Fruit fly (Drosophila melanogaster): ENCODE results near the gene ATPsynB.

Gene ATPsynB

DNA sequence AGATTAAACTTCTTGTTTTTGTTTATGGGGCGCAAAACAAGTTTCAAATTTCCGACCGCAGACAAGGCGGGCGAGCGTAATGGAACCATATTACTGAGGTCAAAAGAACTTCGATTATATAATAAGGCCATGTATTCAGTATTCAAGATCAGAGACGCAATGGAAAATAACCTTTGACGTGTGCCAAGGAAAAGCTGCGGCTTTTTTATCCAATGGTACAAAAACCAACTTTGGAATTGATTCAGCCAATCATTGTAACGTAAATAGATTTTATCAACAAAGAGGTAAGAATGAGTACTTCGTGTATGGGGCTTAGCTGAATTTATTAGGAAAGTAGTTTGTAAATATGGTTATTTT is 32.3 kb upstream of the ATPsynB start:
- no peak for TF ChIP-seq Mio (GFP tag; optimal IDR thresholded peaks at IDR 0.05)
- TF ChIP-seq h (GFP tag; optimal IDR thresholded peaks at IDR 0.05) = no peak
- no peak for TF ChIP-seq Hr78 (GFP tag; optimal IDR thresholded peaks at IDR 0.05)
- TF ChIP-seq br (GFP tag; optimal IDR thresholded peaks at IDR 0.05) = no peak
- no peak for TF ChIP-seq sv (GFP tag; optimal IDR thresholded peaks at IDR 0.05)
- TF ChIP-seq psq (GFP tag; optimal IDR thresholded peaks at IDR 0.05) = no peak
- no peak for TF ChIP-seq dmrt93B (GFP tag; optimal IDR thresholded peaks at IDR 0.05)
- TF ChIP-seq CrebA (GFP tag; optimal IDR thresholded peaks at IDR 0.05; ENCODE audit: borderline replicate concordance) = no peak
- no peak for TF ChIP-seq Hr83 (GFP tag; optimal IDR thresholded peaks at IDR 0.05; ENCODE audit: poor library complexity, severe bottlenecking)
- TF ChIP-seq Dif (GFP tag; optimal IDR thresholded peaks at IDR 0.05; ENCODE audit: partially characterized antibody) = no peak
- TF ChIP-seq Vsx2 (GFP tag; optimal IDR thresholded peaks at IDR 0.05; ENCODE audit: partially characterized antibody) = no peak
- no peak for TF ChIP-seq CG9705 (GFP tag; optimal IDR thresholded peaks at IDR 0.05)
- no peak for TF ChIP-seq Myc (optimal IDR thresholded peaks at IDR 0.05)
- no peak for TF ChIP-seq usp (GFP tag; optimal IDR thresholded peaks at IDR 0.05)
- TF ChIP-seq dl (GFP tag; optimal IDR thresholded peaks at IDR 0.05; ENCODE audit: insufficient read depth in 1 of 2, partially characterized antibody in 2 of 2) = no peak
- no peak for TF ChIP-seq foxo (GFP tag; optimal IDR thresholded peaks at IDR 0.05)
- TF ChIP-seq Rel (GFP tag; optimal IDR thresholded peaks at IDR 0.05) = no peak
- no peak for TF ChIP-seq Rel (tag; optimal IDR thresholded peaks at IDR 0.05)

DNA sequence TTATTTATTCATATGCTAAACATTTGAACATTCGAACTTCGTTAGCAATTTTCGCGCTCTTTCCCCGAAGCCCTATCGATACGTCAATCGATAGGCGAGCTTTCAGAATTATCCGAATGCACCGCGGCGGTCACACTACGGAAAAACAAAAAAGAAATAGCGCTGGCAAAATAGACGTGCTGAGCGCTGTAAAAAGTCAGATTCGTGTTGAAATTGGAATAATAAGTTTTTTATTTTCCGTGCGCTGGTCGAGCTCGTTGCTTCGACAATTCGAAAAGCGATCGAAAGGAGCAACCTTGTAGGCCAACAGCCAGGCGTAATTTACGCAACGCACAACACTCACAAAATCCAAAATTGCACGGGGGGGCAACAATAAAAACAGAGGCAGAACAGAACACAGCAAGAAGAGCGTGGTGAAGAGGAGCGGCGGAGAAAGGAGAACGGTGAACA is 31.6 kb upstream of the ATPsynB start, which contains the start of gene Ubc4:
Gene Ubc4, plus strand, starts transcription at position 144 of the 450 bp plus-strand sequence.
- TF ChIP-seq Rel (GFP tag; optimal IDR thresholded peaks at IDR 0.05) = no peak
- peak; percentile 33 for TF ChIP-seq Rel (tag; optimal IDR thresholded peaks at IDR 0.05)
- peak; percentile 30 for TF ChIP-seq fru (GFP tag; optimal IDR thresholded peaks at IDR 0.05)
- TF ChIP-seq Dfd (GFP tag; optimal IDR thresholded peaks at IDR 0.05) = no peak
- peak; percentile 14 for TF ChIP-seq OdsH (GFP tag; optimal IDR thresholded peaks at IDR 0.05)
- TF ChIP-seq foxo (GFP tag; optimal IDR thresholded peaks at IDR 0.05) = no peak
- TF ChIP-seq dmrt93B (GFP tag; optimal IDR thresholded peaks at IDR 0.05) = no peak
- peak; percentile 22 for TF ChIP-seq br (GFP tag; optimal IDR thresholded peaks at IDR 0.05)
- no peak for TF ChIP-seq dl (GFP tag; optimal IDR thresholded peaks at IDR 0.05; ENCODE audit: insufficient read depth in 1 of 2, partially characterized antibody in 2 of 2)
- no peak for TF ChIP-seq Hr78 (GFP tag; optimal IDR thresholded peaks at IDR 0.05)
- TF ChIP-seq Mio (GFP tag; optimal IDR thresholded peaks at IDR 0.05) = no peak
- TF ChIP-seq ey (GFP tag; optimal IDR thresholded peaks at IDR 0.05) = peak; percentile 13
- TF ChIP-seq N (GFP tag; optimal IDR thresholded peaks at IDR 0.05) = no peak
- TF ChIP-seq CG32264 (GFP tag; optimal IDR thresholded peaks at IDR 0.05) = no peak
- TF ChIP-seq tai (GFP tag; optimal IDR thresholded peaks at IDR 0.05) = no peak
- no peak for TF ChIP-seq sage (GFP tag; optimal IDR thresholded peaks at IDR 0.05)
- no peak for TF ChIP-seq Jra (GFP tag; optimal IDR thresholded peaks at IDR 0.05)
- peak; percentile 45 for TF ChIP-seq Sp1 (GFP tag; optimal IDR thresholded peaks at IDR 0.05)
- no peak for TF ChIP-seq CrebA (GFP tag; optimal IDR thresholded peaks at IDR 0.05; ENCODE audit: borderline replicate concordance)
- no peak for TF ChIP-seq brk (GFP tag; optimal IDR thresholded peaks at IDR 0.05)
- TF ChIP-seq usp (GFP tag; optimal IDR thresholded peaks at IDR 0.05) = no peak
- TF ChIP-seq Dif (GFP tag; optimal IDR thresholded peaks at IDR 0.05; ENCODE audit: partially characterized antibody) = no peak
- TF ChIP-seq Myc (optimal IDR thresholded peaks at IDR 0.05) = no peak
- TF ChIP-seq Abd-B (GFP tag; optimal IDR thresholded peaks at IDR 0.05) = no peak
- no peak for TF ChIP-seq CG9705 (GFP tag; optimal IDR thresholded peaks at IDR 0.05)
- TF ChIP-seq dsf (GFP tag; optimal IDR thresholded peaks at IDR 0.05; ENCODE audit: borderline replicate concordance) = no peak
- TF ChIP-seq Hnf4 (GFP tag; optimal IDR thresholded peaks at IDR 0.05) = no peak
- no peak for TF ChIP-seq woc (GFP tag; optimal IDR thresholded peaks at IDR 0.05)
- TF ChIP-seq GATAd (GFP tag; optimal IDR thresholded peaks at IDR 0.05) = no peak
- TF ChIP-seq lola (GFP tag; optimal IDR thresholded peaks at IDR 0.05) = no peak
- no peak for TF ChIP-seq Vsx2 (GFP tag; optimal IDR thresholded peaks at IDR 0.05; ENCODE audit: partially characterized antibody)
- no peak for TF ChIP-seq sv (GFP tag; optimal IDR thresholded peaks at IDR 0.05)
- TF ChIP-seq HLH106 (tag; optimal IDR thresholded peaks at IDR 0.05) = peak; percentile 30
- peak; percentile 64 for TF ChIP-seq rgr (GFP tag; optimal IDR thresholded peaks at IDR 0.05)
- TF ChIP-seq h (GFP tag; optimal IDR thresholded peaks at IDR 0.05) = peak; percentile 47
- TF ChIP-seq pan (optimal IDR thresholded peaks at IDR 0.05) = no peak
- TF ChIP-seq psq (GFP tag; optimal IDR thresholded peaks at IDR 0.05) = peak; percentile 87
- peak; percentile 7 for TF ChIP-seq Hr83 (GFP tag; optimal IDR thresholded peaks at IDR 0.05; ENCODE audit: poor library complexity, severe bottlenecking)
- TF ChIP-seq jim (GFP tag; optimal IDR thresholded peaks at IDR 0.05) = no peak

Measured in whole organism, wandering third instar larva.